Fruit fly (Drosophila melanogaster): ENCODE results near the gene stx.
A peak's percentile ranks its signal among the peaks of the same experiment; 100 is the strongest.

stx gene

DNA sequence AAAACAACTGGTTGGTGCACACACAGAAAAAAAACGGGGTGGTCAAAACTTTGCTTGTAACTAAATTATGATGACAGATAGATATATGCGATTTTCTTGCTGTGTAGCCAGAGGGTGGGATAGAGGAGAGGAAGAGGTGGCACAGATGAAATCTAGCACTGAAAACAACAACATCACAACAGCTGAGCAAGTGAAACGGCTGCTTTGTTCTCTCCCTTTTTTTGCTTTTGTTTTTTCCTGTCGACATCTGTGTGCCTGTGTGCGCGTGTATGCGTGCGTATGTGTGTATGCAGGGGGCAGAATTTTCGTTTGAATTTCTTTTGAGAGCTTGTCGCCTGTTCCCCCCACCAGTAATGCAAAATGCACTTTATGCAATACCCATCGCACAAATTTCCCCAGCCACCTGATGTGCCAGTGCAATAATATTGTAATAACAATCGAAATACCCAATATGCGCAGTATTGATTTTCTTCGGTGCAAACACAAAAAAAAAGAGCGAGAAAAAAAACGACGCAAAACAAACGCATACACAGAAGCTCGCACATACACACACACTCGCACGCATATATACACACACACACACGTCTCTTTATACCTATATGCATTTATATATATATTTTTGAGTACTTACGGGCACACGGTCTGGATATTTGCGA lies 22.7 kb upstream of the stx start (continued):
- TF ChIP-seq D19B (GFP tag; optimal IDR thresholded peaks at IDR 0.05) (peak; percentile 34), Optix (GFP tag; IDR thresholded peaks at IDR 0.05) (peak; percentile 47; the same call in 2 of the 3 replicates), dmrt11E (tag; optimal IDR thresholded peaks at IDR 0.05) (peak; percentile 33), Oaz (GFP tag; IDR thresholded peaks at IDR 0.05) (no peak), CG14965 (GFP tag; optimal IDR thresholded peaks at IDR 0.05; ENCODE audit: borderline replicate concordance) (no peak), Dll (GFP tag; IDR thresholded peaks at IDR 0.05; ENCODE audit: partially characterized antibody) (no peak), ewg (GFP tag; optimal IDR thresholded peaks at IDR 0.05) (peak; percentile 19), Sin3A (optimal IDR thresholded peaks at IDR 0.05) (no peak), corto (GFP tag; optimal IDR thresholded peaks at IDR 0.05) (no peak), Bdp1 (GFP tag; optimal IDR thresholded peaks at IDR 0.05) (no peak), CG6175 (GFP tag; IDR thresholded peaks at IDR 0.05) (peak; percentile 30; the same call in 1 of the 3 replicates), CG9876 (GFP tag; optimal IDR thresholded peaks at IDR 0.05) (peak; percentile 54), CG3995 (GFP tag; optimal IDR thresholded peaks at IDR 0.05) (no peak), Dref (GFP tag; IDR thresholded peaks at IDR 0.05) (no peak), C15 (GFP tag; IDR thresholded peaks at IDR 0.05) (no peak), Lhr (GFP tag; optimal IDR thresholded peaks at IDR 0.05) (no peak), cwo (GFP tag; optimal IDR thresholded peaks at IDR 0.05) (peak; percentile 27), luna (GFP tag; optimal IDR thresholded peaks at IDR 0.05) (no peak), Six4 (GFP tag; optimal IDR thresholded peaks at IDR 0.05) (no peak), Atf6 (GFP tag; IDR thresholded peaks at IDR 0.05) (peak; percentile 68), CG31388 (GFP tag; optimal IDR thresholded peaks at IDR 0.05) (no peak), Ptx1 (GFP tag; IDR thresholded peaks at IDR 0.05) (peak; percentile 56), lbe (GFP tag; optimal IDR thresholded peaks at IDR 0.05) (no peak), CG33557 (GFP tag; optimal IDR thresholded peaks at IDR 0.05) (no peak), pzg (GFP tag; optimal IDR thresholded peaks at IDR 0.05) (no peak), jigr1 (GFP tag; IDR thresholded peaks at IDR 0.05) (no peak), CG10366 (GFP tag; IDR thresholded peaks at IDR 0.05) (peak; percentile 49), Spps (tag; optimal IDR thresholded peaks at IDR 0.05) (no peak), Myb (GFP tag; optimal IDR thresholded peaks at IDR 0.05) (peak; percentile 31), gro (GFP tag; optimal IDR thresholded peaks at IDR 0.05) (peak; percentile 86), HHEX (GFP tag; optimal IDR thresholded peaks at IDR 0.05) (peak; percentile 62), hb (GFP tag; IDR thresholded peaks at IDR 0.05; ENCODE audit: partially characterized antibody) (no peak), Taf1 (GFP tag; IDR thresholded peaks at IDR 0.05) (no peak), dm (GFP tag; optimal IDR thresholded peaks at IDR 0.05) (no peak), BtbVII (GFP tag; optimal IDR thresholded peaks at IDR 0.05) (peak; percentile 56), sisA (GFP tag; IDR thresholded peaks at IDR 0.05) (peak; percentile 42), D19A (tag; optimal IDR thresholded peaks at IDR 0.05) (peak; percentile 28), h (optimal IDR thresholded peaks at IDR 0.05) (no peak), phol (tag; optimal IDR thresholded peaks at IDR 0.05) (peak; percentile 46), crol (GFP tag; IDR thresholded peaks at IDR 0.05) (peak; percentile 94), CG32532 (GFP tag; IDR thresholded peaks at IDR 0.05) (peak; percentile 83), CG5953 (GFP tag; IDR thresholded peaks at IDR 0.05) (0 out of 2 replicates have a peak, but pooled peaks have one; percentile 6), TFAM (GFP tag; optimal IDR thresholded peaks at IDR 0.05) (no peak), CG7372 (GFP tag; IDR thresholded peaks at IDR 0.05) (peak; percentile 38; the same call in 1 of the 2 replicates), Opbp (GFP tag; IDR thresholded peaks at IDR 0.05; ENCODE audit: partially characterized antibody) (no peak), Lpt (GFP tag; optimal IDR thresholded peaks at IDR 0.05) (no peak), CG14860 (GFP tag; IDR thresholded peaks at IDR 0.05; ENCODE audit: partially characterized antibody) (no peak), pita (GFP tag; optimal IDR thresholded peaks at IDR 0.05) (no peak), CG2875 (GFP tag; optimal IDR thresholded peaks at IDR 0.05) (no peak), Usf (GFP tag; optimal IDR thresholded peaks at IDR 0.05) (no peak), CG9609 (GFP tag; optimal IDR thresholded peaks at IDR 0.05) (peak; percentile 54)

Measured in whole organism, embryonic.